Worm (Caenorhabditis elegans): ENCODE measurements around the gene M163.10.

DNA sequence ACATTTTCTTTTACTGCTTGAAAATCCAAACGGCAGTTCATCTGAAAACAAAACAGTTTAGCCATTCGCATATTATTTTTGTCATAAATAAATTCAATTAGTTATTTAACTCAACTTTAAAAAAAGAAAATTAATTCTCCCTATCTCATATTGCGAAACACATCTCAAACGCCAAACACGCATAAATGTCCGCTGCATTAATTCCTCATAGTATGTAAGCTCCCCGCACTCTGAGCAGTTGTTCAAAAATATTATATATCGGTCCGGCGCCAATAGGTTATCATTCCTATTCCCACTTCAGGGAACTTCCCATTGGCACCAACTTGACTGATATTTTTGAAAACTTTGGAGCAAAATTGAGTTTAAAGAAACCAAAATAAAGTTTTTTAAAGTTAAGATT, 7.4 kb downstream of the M163.10 start:
- TF ChIP-seq med-1 (GFP tag; optimal IDR thresholded peaks at IDR 0.05; ENCODE audit: insufficient read depth) (no peak), ztf-29 (GFP tag; IDR thresholded peaks at IDR 0.05) (no peak), ref-1 (GFP tag; conservative IDR thresholded peaks at IDR 0.05) (no peak), ztf-23 (GFP tag; IDR thresholded peaks at IDR 0.05) (no peak), klf-2 (GFP tag; conservative IDR thresholded peaks at IDR 0.05) (no peak), flt-1 (GFP tag; IDR thresholded peaks at IDR 0.05) (no peak), tab-1 (GFP tag; IDR thresholded peaks at IDR 0.05) (no peak), T22C8.4 (GFP tag; IDR thresholded peaks at IDR 0.05) (no peak), cog-1 (tag; optimal IDR thresholded peaks at IDR 0.05) (no peak)
